Worm (Caenorhabditis elegans): ENCODE data around the gene exl-1.
A peak's percentile ranks its signal among the peaks of the same experiment; 100 is the strongest.

The exl-1 gene

DNA sequence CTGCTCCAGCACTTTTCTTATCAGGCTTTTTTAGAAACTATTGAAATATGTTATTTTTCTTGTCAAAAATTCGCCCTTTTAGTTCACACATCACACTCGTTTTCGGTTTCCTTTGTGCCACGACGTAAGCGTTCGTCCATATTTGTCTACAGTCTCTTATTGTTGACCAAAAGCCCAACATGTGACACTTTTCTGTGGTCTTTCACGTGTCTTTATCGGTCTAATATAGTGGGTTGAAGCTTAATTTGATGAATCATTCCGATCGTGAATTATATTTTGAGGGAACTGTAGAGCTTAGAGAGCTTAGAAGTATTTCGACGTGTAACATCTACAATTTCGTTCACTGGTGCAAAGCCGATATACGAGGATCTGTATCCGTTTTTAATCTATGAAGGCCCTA, 9.0 kb downstream of the exl-1 start:
- TF ChIP-seq nhr-43 (tag; optimal IDR thresholded peaks at IDR 0.05; ENCODE audit: poor library complexity, severe bottlenecking) (peak; percentile 54), ama-1 (optimal IDR thresholded peaks at IDR 0.05) (peak; percentile 78), nhr-25 (tag; optimal IDR thresholded peaks at IDR 0.05) (peak; percentile 38), R02D3.7 (tag; optimal IDR thresholded peaks at IDR 0.05) (no peak), daf-12 (tag; optimal IDR thresholded peaks at IDR 0.05) (no peak), pqm-1 (tag; optimal IDR thresholded peaks at IDR 0.05) (peak; percentile 61), egl-5 (tag; optimal IDR thresholded peaks at IDR 0.05) (no peak), skn-1 (tag; optimal IDR thresholded peaks at IDR 0.05) (no peak), nhr-76 (tag; optimal IDR thresholded peaks at IDR 0.05) (no peak), egl-27 (tag; optimal IDR thresholded peaks at IDR 0.05) (no peak), jun-1 (tag; optimal IDR thresholded peaks at IDR 0.05) (peak; percentile 25), aly-2 (tag; optimal IDR thresholded peaks at IDR 0.05) (no peak), fos-1 (tag; optimal IDR thresholded peaks at IDR 0.05) (no peak), nhr-23 (tag; optimal IDR thresholded peaks at IDR 0.05) (peak; percentile 33), nfya-1 (tag; optimal IDR thresholded peaks at IDR 0.05; ENCODE audit: insufficient read depth) (peak; percentile 3), ZK546.5 (tag; optimal IDR thresholded peaks at IDR 0.05) (no peak), elt-2 (tag; optimal IDR thresholded peaks at IDR 0.05) (peak; percentile 52), nhr-11 (tag; optimal IDR thresholded peaks at IDR 0.05) (no peak), ceh-16 (tag; optimal IDR thresholded peaks at IDR 0.05) (no peak), zag-1 (tag; optimal IDR thresholded peaks at IDR 0.05) (no peak), pha-4 (tag; optimal IDR thresholded peaks at IDR 0.05) (peak; percentile 91)

DNA sequence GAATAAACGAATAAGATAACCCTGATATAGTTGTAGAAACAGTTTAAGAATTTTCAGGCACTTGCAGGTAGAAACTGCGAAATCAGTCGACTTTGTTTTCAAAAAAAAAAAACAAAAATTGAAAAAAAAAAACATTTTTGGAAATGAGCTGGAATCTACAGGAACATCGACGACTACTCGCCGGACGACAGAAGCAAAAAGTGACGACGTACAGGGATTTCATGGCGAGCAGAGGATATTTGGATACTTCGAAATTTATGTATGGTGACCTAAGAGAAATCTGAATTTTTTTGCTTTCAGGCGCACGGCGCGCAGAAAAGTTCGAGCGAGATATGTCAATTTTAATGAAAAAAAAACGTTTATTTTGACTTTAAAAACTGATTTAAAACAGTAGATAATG, 12.2 kb downstream of the exl-1 start:
- TF ChIP-seq pqm-1 (tag; optimal IDR thresholded peaks at IDR 0.05) = no peak
- TF ChIP-seq nhr-77 (tag; optimal IDR thresholded peaks at IDR 0.05) = no peak
- TF ChIP-seq ama-1 (optimal IDR thresholded peaks at IDR 0.05) = peak; percentile 87

ce11 chrII:14399595-14399994, 13.7 kb downstream of the exl-1 start:
- no peak for TF ChIP-seq R02D3.7 (tag; optimal IDR thresholded peaks at IDR 0.05)
- peak; percentile 70 for TF ChIP-seq nhr-43 (tag; optimal IDR thresholded peaks at IDR 0.05; ENCODE audit: poor library complexity, severe bottlenecking)
- no peak for TF ChIP-seq sea-2 (GFP tag; optimal IDR thresholded peaks at IDR 0.05)
- no peak for TF ChIP-seq ztf-11 (tag; optimal IDR thresholded peaks at IDR 0.05)
- peak; percentile 51 for TF ChIP-seq mdl-1 (tag; optimal IDR thresholded peaks at IDR 0.05)
- peak; percentile 56 for TF ChIP-seq elt-2 (tag; optimal IDR thresholded peaks at IDR 0.05)
- TF ChIP-seq aly-2 (tag; optimal IDR thresholded peaks at IDR 0.05) = no peak
- TF ChIP-seq ceh-82 (tag; optimal IDR thresholded peaks at IDR 0.05) = no peak
- TF ChIP-seq daf-12 (tag; optimal IDR thresholded peaks at IDR 0.05) = no peak
- TF ChIP-seq lsy-12 (tag; optimal IDR thresholded peaks at IDR 0.05) = peak; percentile 48
- no peak for TF ChIP-seq fos-1 (tag; optimal IDR thresholded peaks at IDR 0.05)
- TF ChIP-seq nhr-237 (tag; optimal IDR thresholded peaks at IDR 0.05) = no peak
- TF ChIP-seq nhr-77 (tag; optimal IDR thresholded peaks at IDR 0.05) = peak; percentile 6
- peak; percentile 86 for TF ChIP-seq hmg-11 (tag; optimal IDR thresholded peaks at IDR 0.05)
- TF ChIP-seq elt-3 (tag; optimal IDR thresholded peaks at IDR 0.05) = peak in 1 of 3 experiments; percentile 6
- no peak for TF ChIP-seq nhr-11 (tag; optimal IDR thresholded peaks at IDR 0.05)
- TF ChIP-seq nhr-12 (tag; optimal IDR thresholded peaks at IDR 0.05) = no peak
- peak; percentile 16 for TF ChIP-seq tbx-2 (tag; optimal IDR thresholded peaks at IDR 0.05)
- no peak for TF ChIP-seq nhr-76 (tag; optimal IDR thresholded peaks at IDR 0.05)
- TF ChIP-seq nfya-1 (tag; optimal IDR thresholded peaks at IDR 0.05; ENCODE audit: insufficient read depth) = peak; percentile 91
- peak; percentile 41 for TF ChIP-seq ztf-4 (tag; optimal IDR thresholded peaks at IDR 0.05)
- peak; percentile 85 for TF ChIP-seq nhr-25 (tag; optimal IDR thresholded peaks at IDR 0.05)
- no peak for TF ChIP-seq ceh-16 (tag; optimal IDR thresholded peaks at IDR 0.05)
- TF ChIP-seq eor-1 (tag; optimal IDR thresholded peaks at IDR 0.05) = peak in 1 of 2 experiments; percentile 51
- no peak for TF ChIP-seq zag-1 (tag; optimal IDR thresholded peaks at IDR 0.05)
- TF ChIP-seq ceh-28 (tag; optimal IDR thresholded peaks at IDR 0.05) = peak; percentile 77
- TF ChIP-seq unc-39 (tag; optimal IDR thresholded peaks at IDR 0.05) = no peak
- peak; percentile 98 for TF ChIP-seq egl-5 (tag; optimal IDR thresholded peaks at IDR 0.05)
- TF ChIP-seq egl-27 (tag; optimal IDR thresholded peaks at IDR 0.05) = no peak
- TF ChIP-seq pqm-1 (tag; optimal IDR thresholded peaks at IDR 0.05) = peak; percentile 61
- peak; percentile 89 for TF ChIP-seq snpc-4 (tag; optimal IDR thresholded peaks at IDR 0.05)
- TF ChIP-seq ceh-9 (tag; optimal IDR thresholded peaks at IDR 0.05) = no peak
- no peak for TF ChIP-seq nhr-28 (tag; optimal IDR thresholded peaks at IDR 0.05)
- peak; percentile 98 for TF ChIP-seq pha-4 (tag; optimal IDR thresholded peaks at IDR 0.05)
- TF ChIP-seq elt-1 (tag; optimal IDR thresholded peaks at IDR 0.05) = no peak
- no peak for TF ChIP-seq nhr-67 (tag; optimal IDR thresholded peaks at IDR 0.05)
- TF ChIP-seq fkh-2 (tag; optimal IDR thresholded peaks at IDR 0.05) = no peak
- TF ChIP-seq lin-15B (tag; optimal IDR thresholded peaks at IDR 0.05) = peak; percentile 93
- no peak for TF ChIP-seq unc-62 (GFP tag; optimal IDR thresholded peaks at IDR 0.05)
- TF ChIP-seq ZK546.5 (tag; optimal IDR thresholded peaks at IDR 0.05) = no peak
- TF ChIP-seq fkh-10 (GFP tag; optimal IDR thresholded peaks at IDR 0.05) = peak; percentile 46
- TF ChIP-seq lin-39 (tag; optimal IDR thresholded peaks at IDR 0.05) = peak; percentile 89
- TF ChIP-seq skn-1 (tag; optimal IDR thresholded peaks at IDR 0.05) = no peak
- TF ChIP-seq mml-1 (tag; optimal IDR thresholded peaks at IDR 0.05) = no peak
- TF ChIP-seq jun-1 (tag; optimal IDR thresholded peaks at IDR 0.05) = peak; percentile 60
- no peak for TF ChIP-seq ama-1 (optimal IDR thresholded peaks at IDR 0.05)
- peak; percentile 81 for TF ChIP-seq nhr-23 (tag; optimal IDR thresholded peaks at IDR 0.05)
